Comparison of ENCODE assay signal across 1 worm cellular context in the genomic region with DNA sequence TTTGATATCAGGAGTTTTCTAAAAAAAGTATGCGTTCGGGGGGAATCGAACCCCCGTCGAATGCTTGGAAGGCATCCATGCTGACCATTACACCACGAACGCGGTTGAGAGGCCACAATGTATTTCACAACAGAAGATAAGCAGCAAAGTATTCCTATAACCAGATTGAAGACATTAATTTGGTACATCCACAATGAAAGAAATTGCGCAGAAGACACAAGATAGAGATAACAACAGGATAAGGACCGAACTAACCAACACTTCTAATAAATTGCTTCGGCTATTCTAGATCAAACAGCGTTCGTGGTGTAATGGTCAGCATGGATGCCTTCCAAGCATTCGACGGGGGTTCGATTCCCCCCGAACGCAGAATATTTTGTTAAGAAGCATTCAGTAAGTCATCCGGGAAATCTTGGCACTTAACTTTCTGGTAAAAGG.
TF ChIP-seq lines count a peak whose summit lies in the region.

No protein-coding gene starts in this region.

TF ChIP-seq in whole organism, young adult, 124 proteins besides CTCF, POLR2A, EP300 and RAD21 (continued from another document):
- TF ChIP-seq ceh-58 (GFP tag; IDR thresholded peaks at IDR 0.05; lab: Robert Waterston, UW) (no peak), mxl-1 (tag; optimal IDR thresholded peaks at IDR 0.05; lab: Kevin White, UChicago) (peak; percentile 63), nhr-120 (GFP tag; IDR thresholded peaks at IDR 0.05; lab: Robert Waterston, UW) (no peak)
